Worm (Caenorhabditis elegans): ENCODE results near the gene sto-5.

DNA sequence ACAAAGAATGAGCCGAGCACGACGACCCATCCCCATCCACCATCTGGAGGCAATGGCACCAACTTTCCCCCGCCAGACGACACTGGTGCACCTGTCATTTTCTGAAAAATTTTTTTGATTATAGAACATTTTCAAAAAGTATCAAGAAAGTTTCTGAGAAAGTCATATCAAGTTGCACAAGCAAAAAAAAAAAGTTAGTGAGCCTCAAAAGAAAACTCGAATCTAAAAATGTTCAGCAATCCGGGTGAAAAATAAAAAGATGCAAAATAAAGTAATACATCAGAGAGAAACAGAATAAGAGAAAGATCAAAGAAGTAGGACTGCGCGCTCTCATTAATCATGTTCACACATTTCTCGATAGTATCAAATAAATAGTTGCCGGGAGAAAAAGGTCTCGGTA, 54.9 kb downstream of the sto-5 start, which contains the start of gene mct-6:
- TF ChIP-seq sptf-2 (GFP tag; optimal IDR thresholded peaks at IDR 0.05) (no peak), pbrm-1 (GFP tag; IDR thresholded peaks at IDR 0.05) (no peak), ama-1 (optimal IDR thresholded peaks at IDR 0.05) (no peak), ama-1 (GFP tag; optimal IDR thresholded peaks at IDR 0.05) (no peak), rcor-1 (GFP tag; IDR thresholded peaks at IDR 0.05) (no peak), let-526 (GFP tag; IDR thresholded peaks at IDR 0.05) (no peak), unc-62 (GFP tag; optimal IDR thresholded peaks at IDR 0.05) (no peak), nhr-90 (tag; optimal IDR thresholded peaks at IDR 0.05) (no peak), snpc-4 (GFP tag; optimal IDR thresholded peaks at IDR 0.05) (no peak), snpc-4 (tag; optimal IDR thresholded peaks at IDR 0.05) (no peak), cebp-2 (GFP tag; IDR thresholded peaks at IDR 0.05) (no peak), rec-8 (tag; optimal IDR thresholded peaks at IDR 0.05) (no peak)
